Worm (Caenorhabditis elegans): ENCODE measurements around the gene T22F3.8.
"Not testable (repeated sequence)": the region's sequence is repeated elsewhere in the genome, so short reads cannot be mapped to it uniquely, and the experiment has no call there.

DNA sequence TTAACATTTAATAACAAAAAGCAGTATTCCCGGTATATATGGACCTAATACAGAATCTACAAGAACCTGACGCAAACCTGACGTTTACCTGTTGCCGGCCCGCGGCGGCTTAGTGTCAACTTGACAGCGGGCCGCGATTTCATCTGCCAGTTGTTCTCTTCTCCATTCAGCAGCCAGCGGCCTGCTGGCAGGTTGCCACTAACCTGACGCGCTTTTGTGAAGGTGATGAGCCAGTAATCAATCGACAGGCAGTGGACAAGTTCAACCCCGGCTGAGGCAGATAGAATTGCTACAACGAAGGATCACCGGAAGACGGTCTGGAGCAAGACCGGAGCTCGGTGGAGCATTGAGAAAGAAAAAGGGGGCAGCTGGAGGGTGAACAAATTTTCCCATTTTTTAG lies 45.5 kb downstream of the T22F3.8 start:
- TF ChIP-seq efl-1 (GFP tag; optimal IDR thresholded peaks at IDR 0.05); mcd-1 (GFP tag; IDR thresholded peaks at IDR 0.05): not testable (repeated sequence)

All from whole organism, young adult.